Fruit fly (Drosophila melanogaster): Measurements from ENCODE around the gene Uros1.

Uros1 gene

dm6 chrX:8892445-8893009, 7.5 kb downstream of the Uros1 start (continued):
- TF ChIP-seq NfI (GFP tag; optimal IDR thresholded peaks at IDR 0.05) (peak; percentile 51), jumu (GFP tag; optimal IDR thresholded peaks at IDR 0.05) (peak; percentile 2), CG6689 (GFP tag; IDR thresholded peaks at IDR 0.05) (peak; percentile 65), CG2678 (tag; optimal IDR thresholded peaks at IDR 0.05) (peak; percentile 78), Doc2 (GFP tag; IDR thresholded peaks at IDR 0.05) (no peak), CG12071 (GFP tag; optimal IDR thresholded peaks at IDR 0.05) (peak; percentile 19), Pdp1 (GFP tag; optimal IDR thresholded peaks at IDR 0.05) (peak; percentile 38 to 40), pan (optimal IDR thresholded peaks at IDR 0.05) (no peak), pan (GFP tag; optimal IDR thresholded peaks at IDR 0.05 in 1 of 2, IDR thresholded peaks at IDR 0.05 in 1 of 2) (peak in 1 of 2 experiments; percentile 71), CG7357 (GFP tag; IDR thresholded peaks at IDR 0.05) (peak; percentile 54; the same call in 1 of the 3 replicates), Fer2 (tag; optimal IDR thresholded peaks at IDR 0.05) (peak; percentile 36), CG12769 (tag; optimal IDR thresholded peaks at IDR 0.05) (peak; percentile 24), CG7372 (GFP tag; IDR thresholded peaks at IDR 0.05) (peak; percentile 33; the same call in 1 of the 2 replicates), E2f2 (GFP tag; IDR thresholded peaks at IDR 0.05) (no peak; the same call in 1 of the 2 replicates), CG6175 (GFP tag; IDR thresholded peaks at IDR 0.05) (0 out of 3 replicates have a peak, but pooled peaks have one; percentile 26), CG13775 (GFP tag; optimal IDR thresholded peaks at IDR 0.05) (peak; percentile 31), seq (GFP tag; IDR thresholded peaks at IDR 0.05) (peak; percentile 43; the same call in 1 of the 2 replicates), eve (GFP tag; optimal IDR thresholded peaks at IDR 0.05) (peak in 1 of 2 experiments; percentile 39)

dm6 chrX:8891565-8892276, 8.3 kb downstream of the Uros1 start:
- TF ChIP-seq pros (GFP tag; optimal IDR thresholded peaks at IDR 0.05) (peak; percentile 50), CG10979 (tag; optimal IDR thresholded peaks at IDR 0.05) (peak; percentile 63), kah (GFP tag; optimal IDR thresholded peaks at IDR 0.05) (peak; percentile 44), zen (tag; optimal IDR thresholded peaks at IDR 0.05) (peak; percentile 10), tio (GFP tag; optimal IDR thresholded peaks at IDR 0.05) (peak; percentile 67), ems (GFP tag; optimal IDR thresholded peaks at IDR 0.05) (peak; percentile 71), CG13624 (GFP tag; optimal IDR thresholded peaks at IDR 0.05) (peak; percentile 38), cad (GFP tag; optimal IDR thresholded peaks at IDR 0.05) (no peak), Med (GFP tag) (peak; percentile 92), CG4617 (GFP tag; optimal IDR thresholded peaks at IDR 0.05; ENCODE audit: borderline replicate concordance) (no peak), BtbVII (GFP tag; optimal IDR thresholded peaks at IDR 0.05) (no peak), Hey (tag; optimal IDR thresholded peaks at IDR 0.05) (no peak), CG8765 (GFP tag; IDR thresholded peaks at IDR 0.05) (no peak), CG9609 (GFP tag; optimal IDR thresholded peaks at IDR 0.05) (no peak), bcd (GFP tag; optimal IDR thresholded peaks at IDR 0.05) (peak; percentile 73), emc (GFP tag; optimal IDR thresholded peaks at IDR 0.05) (no peak), her (GFP tag; optimal IDR thresholded peaks at IDR 0.05) (peak; percentile 43), CG12219 (GFP tag; optimal IDR thresholded peaks at IDR 0.05) (peak; percentile 63), hkb (optimal IDR thresholded peaks at IDR 0.05) (no peak), hkb (GFP tag; IDR thresholded peaks at IDR 0.05) (peak; percentile 82), Optix (GFP tag; IDR thresholded peaks at IDR 0.05) (no peak), Bteb2 (GFP tag; optimal IDR thresholded peaks at IDR 0.05) (peak; percentile 6), Hr51 (GFP tag; optimal IDR thresholded peaks at IDR 0.05) (peak; percentile 10 to 86), Dll (GFP tag; IDR thresholded peaks at IDR 0.05; ENCODE audit: partially characterized antibody) (0 out of 4 replicates have a peak, but pooled peaks have one; percentile 35), Awh (GFP tag; IDR thresholded peaks at IDR 0.05) (peak; percentile 43; the same call in 1 of the 2 replicates), CG10209 (GFP tag; optimal IDR thresholded peaks at IDR 0.05) (peak; percentile 57), B-H2 (GFP tag; optimal IDR thresholded peaks at IDR 0.05) (no peak), CG16863 (GFP tag; optimal IDR thresholded peaks at IDR 0.05) (peak; percentile 8), Ets97D (GFP tag; optimal IDR thresholded peaks at IDR 0.05) (peak; percentile 31), caup (GFP tag; optimal IDR thresholded peaks at IDR 0.05; ENCODE audit: severe bottlenecking) (peak; percentile 58)

Data from whole organism, embryonic.